Worm (Caenorhabditis elegans): ENCODE data around the gene F15D4.4.
A peak's percentile ranks its signal among the peaks of the same experiment; 100 is the strongest.

F15D4.4 gene

ce11 chrII:13290518-13291286 lies 47.8 kb upstream of the F15D4.4 start:
- TF ChIP-seq snpc-4 (tag; optimal IDR thresholded peaks at IDR 0.05) (no peak), unc-120 (tag; optimal IDR thresholded peaks at IDR 0.05; ENCODE audit: poor library complexity, severe bottlenecking) (no peak), unc-62 (GFP tag; optimal IDR thresholded peaks at IDR 0.05) (no peak), cnd-1 (tag; optimal IDR thresholded peaks at IDR 0.05) (no peak), mls-2 (tag; optimal IDR thresholded peaks at IDR 0.05) (no peak), ceh-43 (GFP tag; optimal IDR thresholded peaks at IDR 0.05) (no peak), nhr-28 (tag; optimal IDR thresholded peaks at IDR 0.05) (no peak), mep-1 (tag; optimal IDR thresholded peaks at IDR 0.05) (no peak), ces-1 (GFP tag; optimal IDR thresholded peaks at IDR 0.05) (no peak), nhr-2 (tag; optimal IDR thresholded peaks at IDR 0.05) (no peak), pha-4 (tag; optimal IDR thresholded peaks at IDR 0.05) (peak; percentile 15), elt-1 (tag; optimal IDR thresholded peaks at IDR 0.05; ENCODE audit: borderline replicate concordance, insufficient read depth) (no peak), nhr-76 (tag; optimal IDR thresholded peaks at IDR 0.05) (no peak), lin-32 (GFP tag; optimal IDR thresholded peaks at IDR 0.05) (no peak), hlh-1 (tag; optimal IDR thresholded peaks at IDR 0.05) (no peak), ceh-39 (tag; optimal IDR thresholded peaks at IDR 0.05) (no peak), elt-3 (tag; optimal IDR thresholded peaks at IDR 0.05) (peak; percentile 53)

ce11 chrII:13289891-13290290 lies 47.0 kb upstream of the F15D4.4 start:
- TF ChIP-seq nhr-28 (tag; optimal IDR thresholded peaks at IDR 0.05), result no peak
- no peak for TF ChIP-seq mep-1 (tag; optimal IDR thresholded peaks at IDR 0.05)
- TF ChIP-seq nhr-76 (tag; optimal IDR thresholded peaks at IDR 0.05), result no peak
- TF ChIP-seq flh-1 (GFP tag; optimal IDR thresholded peaks at IDR 0.05), result no peak
- no peak for TF ChIP-seq ceh-39 (tag; optimal IDR thresholded peaks at IDR 0.05)
- TF ChIP-seq ceh-83 (GFP tag; optimal IDR thresholded peaks at IDR 0.05), result no peak

DNA sequence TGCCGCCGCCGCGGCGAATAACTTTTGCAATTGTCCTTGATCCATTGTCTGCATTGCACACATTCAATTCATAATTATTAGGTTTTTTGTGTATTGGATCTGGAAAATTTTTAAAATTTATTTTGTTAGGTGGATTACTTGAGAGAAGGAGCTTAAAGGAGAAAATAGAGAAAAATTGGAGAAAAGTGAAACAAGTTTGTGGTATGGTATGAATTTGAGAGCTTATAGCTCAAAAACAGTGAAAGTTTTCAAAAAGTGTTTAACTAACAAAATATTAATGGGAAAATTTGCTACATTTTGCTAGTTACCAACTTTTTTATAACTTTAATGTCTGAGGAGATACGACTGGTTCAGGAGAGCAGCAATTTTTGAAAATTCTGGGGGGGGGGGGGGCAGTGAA lies 42.8 kb upstream of the F15D4.4 start, which contains the start of gene ztf-22:
TSS of gene ztf-22 (minus strand) at position 101 of the 400 bp plus-strand sequence.
- no peak for TF ChIP-seq drap-1 (GFP tag; optimal IDR thresholded peaks at IDR 0.05)
- no peak for TF ChIP-seq nhr-2 (tag; optimal IDR thresholded peaks at IDR 0.05)
- no peak for TF ChIP-seq mep-1 (tag; optimal IDR thresholded peaks at IDR 0.05)
- no peak for TF ChIP-seq lsy-2 (tag; optimal IDR thresholded peaks at IDR 0.05)
- TF ChIP-seq nhr-76 (tag; optimal IDR thresholded peaks at IDR 0.05), result no peak
- no peak for TF ChIP-seq elt-1 (tag; optimal IDR thresholded peaks at IDR 0.05; ENCODE audit: borderline replicate concordance, insufficient read depth)
- TF ChIP-seq snpc-4 (tag; optimal IDR thresholded peaks at IDR 0.05), result no peak
- no peak for TF ChIP-seq ham-2 (GFP tag; optimal IDR thresholded peaks at IDR 0.05)
- no peak for TF ChIP-seq sptf-1 (tag; optimal IDR thresholded peaks at IDR 0.05)

DNA sequence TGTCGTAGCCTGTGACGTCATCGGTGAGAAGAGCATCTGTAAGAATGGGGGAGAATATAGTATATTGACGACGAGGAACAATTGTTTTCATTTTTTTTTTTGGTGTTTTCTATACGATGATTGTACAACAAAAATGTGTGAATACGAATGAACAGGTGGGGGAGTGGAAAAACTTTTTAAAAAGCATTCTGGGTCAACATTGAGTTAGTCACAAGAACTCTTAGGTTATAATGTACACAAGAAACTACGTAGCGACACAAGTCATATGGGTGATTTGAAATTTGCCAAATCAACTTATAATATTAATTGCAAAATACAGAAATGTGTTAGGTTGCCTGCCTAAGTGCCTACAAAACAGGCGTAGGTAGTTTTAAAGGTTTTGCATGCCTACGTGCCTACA lies 41.2 kb upstream of the F15D4.4 start:
- TF ChIP-seq zip-8 (tag; optimal IDR thresholded peaks at IDR 0.05), result peak; percentile 38
- TF ChIP-seq mab-5 (tag; optimal IDR thresholded peaks at IDR 0.05), result no peak

DNA sequence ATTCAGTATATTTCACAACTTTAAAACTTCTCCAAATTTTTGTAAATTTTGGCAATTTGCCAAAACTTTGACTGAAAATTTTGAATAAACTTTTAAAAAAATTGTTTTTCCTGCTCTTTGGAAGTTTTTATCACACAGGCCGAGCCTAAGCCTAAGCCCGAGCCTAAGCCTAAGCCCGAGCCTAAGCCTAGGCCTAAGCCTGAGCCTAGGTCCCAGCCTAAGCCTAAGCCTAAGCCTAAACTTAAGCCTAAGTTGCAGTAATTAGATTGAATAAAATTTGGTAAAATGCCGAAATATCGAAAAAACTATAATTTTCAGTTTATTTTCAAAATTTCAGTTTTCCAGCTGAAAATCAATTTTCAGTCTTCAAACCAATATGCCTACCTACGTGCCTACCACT lies 40.6 kb upstream of the F15D4.4 start:
- TF ChIP-seq M03D4.4 (tag; optimal IDR thresholded peaks at IDR 0.05), result no peak
- TF ChIP-seq ztf-11 (tag; optimal IDR thresholded peaks at IDR 0.05), result no peak
- no peak for TF ChIP-seq unc-62 (GFP tag; optimal IDR thresholded peaks at IDR 0.05)
- no peak for TF ChIP-seq nhr-12 (tag; optimal IDR thresholded peaks at IDR 0.05)
- TF ChIP-seq pha-4 (tag; optimal IDR thresholded peaks at IDR 0.05), result no peak
- no peak for TF ChIP-seq sptf-1 (tag; optimal IDR thresholded peaks at IDR 0.05)
- TF ChIP-seq mab-5 (tag; optimal IDR thresholded peaks at IDR 0.05), result no peak
- no peak for TF ChIP-seq zip-8 (tag; optimal IDR thresholded peaks at IDR 0.05)
- no peak for TF ChIP-seq lin-32 (GFP tag; optimal IDR thresholded peaks at IDR 0.05)

DNA sequence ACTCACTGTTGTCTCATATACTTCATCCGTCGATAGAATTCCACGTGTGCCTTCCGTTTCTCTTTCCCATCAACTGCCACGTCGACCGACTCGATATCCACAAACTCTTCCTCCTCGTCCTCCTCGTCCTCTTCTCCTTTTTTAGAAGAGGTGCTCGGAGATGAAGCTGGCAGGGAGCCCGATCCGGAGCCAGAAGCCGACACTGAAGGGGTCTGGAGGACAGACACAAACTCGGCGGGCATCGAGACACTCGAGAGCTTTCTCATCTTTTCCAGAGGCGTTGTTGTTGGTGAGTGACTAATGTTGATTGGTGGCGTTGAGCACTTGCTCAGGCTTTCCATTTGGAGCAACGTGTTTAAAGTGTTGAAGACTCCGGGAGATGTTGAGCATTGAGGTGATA lies 39.6 kb upstream of the F15D4.4 start:
- no peak for TF ChIP-seq lin-32 (GFP tag; optimal IDR thresholded peaks at IDR 0.05)
- no peak for TF ChIP-seq blmp-1 (tag; optimal IDR thresholded peaks at IDR 0.05)
- no peak for TF ChIP-seq nhr-12 (tag; optimal IDR thresholded peaks at IDR 0.05)
- no peak for TF ChIP-seq ceh-39 (tag; optimal IDR thresholded peaks at IDR 0.05)
- TF ChIP-seq nhr-2 (tag; optimal IDR thresholded peaks at IDR 0.05), result no peak
- TF ChIP-seq lsy-2 (tag; optimal IDR thresholded peaks at IDR 0.05), result no peak
